Worm (Caenorhabditis elegans) whole organism, L1 larva: ENCODE results near the gene hid-1.

Experiments used
- dsc-1 ChIP-seq: sonication (generic microtip); optimal IDR thresholded peaks from 2 replicates; lab custom pipeline; 2016; ENCODE audit warnings: mild to moderate bottlenecking, missing genetic modification characterization, missing compliant biosample characterization
- egl-13 ChIP-seq: sonication (generic microtip); optimal IDR thresholded peaks from 2 replicates; lab custom pipeline; 2016; ENCODE audit warnings: missing genotype, missing genetic modification reagents, missing genetic modification characterization, missing compliant biosample characterization
- elt-2 ChIP-seq: sonication (generic microtip); optimal IDR thresholded peaks from 2 replicates; lab custom pipeline; 2016; ENCODE audit warnings: missing genetic modification characterization, mild to moderate bottlenecking, inconsistent platforms, missing compliant biosample characterization, missing genetic modification reagents
- fos-1 ChIP-seq: fragments of 150-350 bp; optimal IDR thresholded peaks from 2 replicates; lab custom pipeline; 2014; ENCODE audit warnings: missing biosample characterization, missing genetic modification characterization
- nhr-20 ChIP-seq: sonication (generic microtip); optimal IDR thresholded peaks from 2 replicates; lab custom pipeline; 2016; ENCODE audit warnings: mild to moderate bottlenecking, missing genetic modification characterization, missing compliant biosample characterization

Gene hid-1

ce11 chrX:2543353-2543752 lies 54.5 kb downstream of the hid-1 start:
- TF ChIP-seq nhr-20 (tag; lab: Kevin White, UChicago) (no peak), fos-1 (tag; lab: Kevin White, UChicago) (no peak), egl-13 (peak; percentile 18), elt-2 (tag; lab: Kevin White, UChicago) (peak; percentile 6), dsc-1 (tag; lab: Kevin White, UChicago) (peak; percentile 6)
